Worm (Caenorhabditis elegans): ENCODE measurements around the gene nhl-2.

nhl-2 gene

ce11 chrIII:4913736-4914135 lies 14.9 kb upstream of the nhl-2 start:
- TF ChIP-seq ama-1 (optimal IDR thresholded peaks at IDR 0.05) (no peak), tbx-37 (GFP tag; conservative IDR thresholded peaks at IDR 0.05) (no peak), ceh-36 (tag; optimal IDR thresholded peaks at IDR 0.05) (no peak), pes-1 (GFP tag; IDR thresholded peaks at IDR 0.05) (no peak), F13C5.2 (tag; optimal IDR thresholded peaks at IDR 0.05) (no peak), sea-1 (GFP tag; conservative IDR thresholded peaks at IDR 0.05) (no peak), B0310.2 (tag; optimal IDR thresholded peaks at IDR 0.05) (no peak), aly-1 (tag; optimal IDR thresholded peaks at IDR 0.05) (no peak), tra-4 (tag; optimal IDR thresholded peaks at IDR 0.05) (no peak), flt-1 (GFP tag; IDR thresholded peaks at IDR 0.05) (no peak), ets-7 (tag; optimal IDR thresholded peaks at IDR 0.05) (no peak), ceh-13 (GFP tag; optimal IDR thresholded peaks at IDR 0.05) (no peak), hmg-4 (GFP tag; optimal IDR thresholded peaks at IDR 0.05) (no peak), hnd-1 (tag; optimal IDR thresholded peaks at IDR 0.05) (no peak), tbx-11 (GFP tag; IDR thresholded peaks at IDR 0.05) (no peak), hmbx-1 (tag; optimal IDR thresholded peaks at IDR 0.05) (no peak), scrt-1 (GFP tag; IDR thresholded peaks at IDR 0.05) (no peak)

ce11 chrIII:4912317-4912716 lies 13.4 kb upstream of the nhl-2 start, which contains the start of the genes F26F4.9 and cee-1:
TSS of gene F26F4.9 (minus strand) at chrIII:4912521.
TSS of gene cee-1 (plus strand) at chrIII:4912699.
- TF ChIP-seq pes-1 (GFP tag; IDR thresholded peaks at IDR 0.05) (no peak), tbx-37 (GFP tag; conservative IDR thresholded peaks at IDR 0.05) (0 out of 2 replicates have a peak, but pooled peaks have one; percentile 25)

ce11 chrIII:4910956-4911355 lies 12.1 kb upstream of the nhl-2 start, which contains the start of gene F26F4.2:
TSS of gene F26F4.2 (plus strand) at chrIII:4911256.
- TF ChIP-seq ceh-36 (tag; optimal IDR thresholded peaks at IDR 0.05), result no peak
- no peak for TF ChIP-seq tbx-11 (GFP tag; IDR thresholded peaks at IDR 0.05)
- no peak for TF ChIP-seq flt-1 (GFP tag; IDR thresholded peaks at IDR 0.05)
- no peak for TF ChIP-seq tra-4 (tag; optimal IDR thresholded peaks at IDR 0.05)
- no peak for TF ChIP-seq ceh-13 (GFP tag; optimal IDR thresholded peaks at IDR 0.05)
- TF ChIP-seq hmg-4 (GFP tag; optimal IDR thresholded peaks at IDR 0.05), result no peak
- TF ChIP-seq hnd-1 (tag; optimal IDR thresholded peaks at IDR 0.05), result no peak
- TF ChIP-seq aly-1 (tag; optimal IDR thresholded peaks at IDR 0.05), result no peak
- TF ChIP-seq scrt-1 (GFP tag; IDR thresholded peaks at IDR 0.05), result no peak

ce11 chrIII:4909938-4910337 lies 11.1 kb upstream of the nhl-2 start, which contains the start of gene F26F4.12:
TSS of gene F26F4.12 (minus strand) at chrIII:4910038.
- TF ChIP-seq hmbx-1 (tag; optimal IDR thresholded peaks at IDR 0.05), result no peak
- no peak for TF ChIP-seq F13C5.2 (tag; optimal IDR thresholded peaks at IDR 0.05)
- TF ChIP-seq ceh-36 (tag; optimal IDR thresholded peaks at IDR 0.05), result no peak
- TF ChIP-seq ama-1 (optimal IDR thresholded peaks at IDR 0.05), result no peak
- no peak for TF ChIP-seq hmg-4 (GFP tag; optimal IDR thresholded peaks at IDR 0.05)
- TF ChIP-seq sea-1 (GFP tag; conservative IDR thresholded peaks at IDR 0.05), result no peak
- TF ChIP-seq scrt-1 (GFP tag; IDR thresholded peaks at IDR 0.05), result no peak
- no peak for TF ChIP-seq flt-1 (GFP tag; IDR thresholded peaks at IDR 0.05)
- TF ChIP-seq pes-1 (GFP tag; IDR thresholded peaks at IDR 0.05), result no peak
- no peak for TF ChIP-seq tra-4 (tag; optimal IDR thresholded peaks at IDR 0.05)
- TF ChIP-seq ets-7 (tag; optimal IDR thresholded peaks at IDR 0.05), result no peak
- no peak for TF ChIP-seq hnd-1 (tag; optimal IDR thresholded peaks at IDR 0.05)
- no peak for TF ChIP-seq tbx-37 (GFP tag; conservative IDR thresholded peaks at IDR 0.05)
- no peak for TF ChIP-seq B0310.2 (tag; optimal IDR thresholded peaks at IDR 0.05)

- TF ChIP-seq scrt-1 (GFP tag; IDR thresholded peaks at IDR 0.05) (no peak), tra-4 (tag; optimal IDR thresholded peaks at IDR 0.05) (no peak), ama-1 (optimal IDR thresholded peaks at IDR 0.05) (no peak), tbx-37 (GFP tag; conservative IDR thresholded peaks at IDR 0.05) (no peak), aly-1 (tag; optimal IDR thresholded peaks at IDR 0.05) (no peak), ceh-36 (tag; optimal IDR thresholded peaks at IDR 0.05) (no peak), B0310.2 (tag; optimal IDR thresholded peaks at IDR 0.05) (no peak), ceh-13 (GFP tag; optimal IDR thresholded peaks at IDR 0.05) (no peak), hnd-1 (tag; optimal IDR thresholded peaks at IDR 0.05) (no peak), pes-1 (GFP tag; IDR thresholded peaks at IDR 0.05) (no peak)
Observed at ce11 chrIII:4906896-4907295, 8.0 kb upstream of the nhl-2 start, which contains the start of gene rom-1. TSS of gene rom-1 (plus strand) at chrIII:4907196.

ce11 chrIII:4906365-4906764 lies 7.5 kb upstream of the nhl-2 start:
- TF ChIP-seq B0310.2 (tag; optimal IDR thresholded peaks at IDR 0.05), result no peak

ce11 chrIII:4905405-4905804 lies 6.5 kb upstream of the nhl-2 start, which contains the start of gene F26F4.8:
TSS of gene F26F4.8 (minus strand) at chrIII:4905473.
- TF ChIP-seq pes-1 (GFP tag; IDR thresholded peaks at IDR 0.05), result 0 out of 2 replicates have a peak, but pooled peaks have one; percentile 40
- TF ChIP-seq ama-1 (optimal IDR thresholded peaks at IDR 0.05), result no peak
- TF ChIP-seq hnd-1 (tag; optimal IDR thresholded peaks at IDR 0.05), result no peak
- TF ChIP-seq ceh-36 (tag; optimal IDR thresholded peaks at IDR 0.05), result no peak
- 0 out of 2 replicates have a peak, but pooled peaks have one; percentile 12 for TF ChIP-seq tbx-37 (GFP tag; conservative IDR thresholded peaks at IDR 0.05)
- TF ChIP-seq hmg-4 (GFP tag; optimal IDR thresholded peaks at IDR 0.05), result peak; percentile 25
- TF ChIP-seq sea-1 (GFP tag; conservative IDR thresholded peaks at IDR 0.05), result no peak
- no peak for TF ChIP-seq hmbx-1 (tag; optimal IDR thresholded peaks at IDR 0.05)
- no peak for TF ChIP-seq F13C5.2 (tag; optimal IDR thresholded peaks at IDR 0.05)
- no peak for TF ChIP-seq B0310.2 (tag; optimal IDR thresholded peaks at IDR 0.05)
- no peak for TF ChIP-seq tra-4 (tag; optimal IDR thresholded peaks at IDR 0.05)
- no peak for TF ChIP-seq flt-1 (GFP tag; IDR thresholded peaks at IDR 0.05)
- TF ChIP-seq tbx-11 (GFP tag; IDR thresholded peaks at IDR 0.05), result no peak
- TF ChIP-seq ets-7 (tag; optimal IDR thresholded peaks at IDR 0.05), result peak; percentile 41
- TF ChIP-seq ceh-13 (GFP tag; optimal IDR thresholded peaks at IDR 0.05), result peak; percentile 18

ce11 chrIII:4903784-4904183 lies 4.9 kb upstream of the nhl-2 start, which contains the start of gene kbp-2:
TSS of gene kbp-2 (minus strand) at chrIII:4903884.
- TF ChIP-seq tbx-37 (GFP tag; conservative IDR thresholded peaks at IDR 0.05) (no peak), ceh-13 (GFP tag; optimal IDR thresholded peaks at IDR 0.05) (no peak), hmbx-1 (tag; optimal IDR thresholded peaks at IDR 0.05) (no peak)
